Fruit fly (Drosophila melanogaster) whole organism, embryonic: ENCODE measurements around the gene Clk.

Experiments used
- Aef1 ChIP-seq: fragments of 200-800 bp; sonication (Bioruptor generic); IDR thresholded peaks from 3 replicates; pipeline ENCODE4 v1.3.6; 2022; ENCODE audit warnings: missing biosample characterization, missing genetic modification characterization
- CG10979 ChIP-seq: fragments of 200-800 bp; sonication (Bioruptor generic); optimal IDR thresholded peaks from 2 replicates; lab custom pipeline; 2018; ENCODE audit warnings: missing biosample characterization, mild to moderate bottlenecking, missing genetic modification characterization, moderate library complexity
- CG11504 ChIP-seq: fragments of 200-800 bp; sonication (Bioruptor generic); optimal IDR thresholded peaks from 3 replicates; lab custom pipeline; 2019; ENCODE audit warnings: missing biosample characterization, mild to moderate bottlenecking, missing genetic modification characterization, moderate library complexity
- CG13296 ChIP-seq: fragments of 200-800 bp; sonication (Bioruptor generic); optimal IDR thresholded peaks from 3 replicates; lab custom pipeline; 2018; ENCODE audit warnings: missing biosample characterization, mild to moderate bottlenecking, missing genetic modification characterization
- CG14965 ChIP-seq: fragments of 200-800 bp; sonication (Bioruptor generic); optimal IDR thresholded peaks from 2 replicates; lab custom pipeline; 2016; ENCODE audit warnings: missing biosample characterization, missing genetic modification characterization, borderline replicate concordance
- CG15514 ChIP-seq: fragments of 200-800 bp; sonication (Bioruptor generic); optimal IDR thresholded peaks from 3 replicates; lab custom pipeline; 2017; ENCODE audit warnings: missing biosample characterization, missing genetic modification characterization, mild to moderate bottlenecking, moderate library complexity, missing genetic modification reagents
- CG17186 ChIP-seq: fragments of 200-800 bp; sonication (Bioruptor generic); optimal IDR thresholded peaks from 3 replicates; lab custom pipeline; 2017; ENCODE audit warnings: missing biosample characterization, missing genetic modification reagents, missing genetic modification characterization
- CG2120 ChIP-seq: fragments of 200-800 bp; sonication (Bioruptor generic); optimal IDR thresholded peaks from 3 replicates; lab custom pipeline; 2016; ENCODE audit warnings: missing biosample characterization, missing genetic modification characterization
- CG2199 ChIP-seq: fragments of 200-800 bp; sonication (Bioruptor generic); IDR thresholded peaks from 3 replicates; pipeline ENCODE4 v1.3.6; 2022; ENCODE audit warnings: missing biosample characterization, missing genetic modification characterization
- CG3163 ChIP-seq: fragments of 200-800 bp; sonication (Bioruptor generic); optimal IDR thresholded peaks from 3 replicates; lab custom pipeline; 2016; ENCODE audit warnings: missing biosample characterization, missing genetic modification characterization
- CG32532 ChIP-seq: fragments of 200-800 bp; sonication (Bioruptor generic); IDR thresholded peaks from 2 replicates; pipeline ENCODE4 v1.3.6; 2022; ENCODE audit warnings: missing biosample characterization, missing genetic modification characterization
- CG34224 ChIP-seq: fragments of 200-800 bp; sonication (Bioruptor generic); IDR thresholded peaks from 3 replicates; pipeline ENCODE4 v1.3.6; 2022; ENCODE audit warnings: missing biosample characterization, missing genetic modification characterization; ENCODE audit not compliant: partially characterized antibody
- CG34376 ChIP-seq: fragments of 200-800 bp; sonication (Bioruptor generic); optimal IDR thresholded peaks from 2 replicates; lab custom pipeline; 2018; ENCODE audit warnings: missing biosample characterization, mild to moderate bottlenecking, missing genetic modification characterization
- CG34422 ChIP-seq: fragments of 200-800 bp; sonication (Bioruptor generic); IDR thresholded peaks from 3 replicates; pipeline ENCODE4 v1.3.6; 2022; ENCODE audit warnings: missing biosample characterization, missing genetic modification characterization
- CG9437 ChIP-seq: fragments of 200-800 bp; sonication (Bioruptor generic); optimal IDR thresholded peaks from 2 replicates; lab custom pipeline; 2018; ENCODE audit warnings: missing biosample characterization, mild to moderate bottlenecking, missing genetic modification characterization
- Deaf1 ChIP-seq: fragments of 200-800 bp; optimal IDR thresholded peaks from 3 replicates; lab custom pipeline; 2019; ENCODE audit warnings: missing biosample characterization, mild to moderate bottlenecking, missing genetic modification characterization, moderate library complexity
- Dll ChIP-seq: fragments of 200-800 bp; sonication (Bioruptor generic); IDR thresholded peaks from 4 replicates; pipeline ENCODE4 v1.3.6; 2022; ENCODE audit warnings: missing biosample characterization, missing genetic modification characterization; ENCODE audit not compliant: partially characterized antibody
- Drgx ChIP-seq: fragments of 200-800 bp; sonication (Bioruptor generic); IDR thresholded peaks from 2 replicates; pipeline ENCODE4 v1.3.6; 2022; ENCODE audit warnings: missing biosample characterization, missing genetic modification characterization
- Trl ChIP-seq, 3 experiments: fragments of >200 bp in 2 of 3; fragments of 200-800 bp in 1 of 3; sonication (Bioruptor generic) in 1 of 3; optimal IDR thresholded peaks; 2 replicates in 1 of 3; 3 replicates in 2 of 3; lab custom pipeline; 2016 to 2017; ENCODE audit warnings: missing biosample characterization in 1 of 3, missing genetic modification characterization in 1 of 3
- abd-A ChIP-seq: fragments of 200-800 bp; sonication (Bioruptor generic); optimal IDR thresholded peaks from 3 replicates; lab custom pipeline; 2019; ENCODE audit warnings: missing biosample characterization, mild to moderate bottlenecking, missing genetic modification characterization, moderate library complexity
- bsh ChIP-seq, 2 experiments: fragments of 200-800 bp; sonication (Bioruptor generic); optimal IDR thresholded peaks; 2 replicates each; lab custom pipeline; 2017 to 2018; ENCODE audit warnings: mild to moderate bottlenecking in 2 of 2, missing biosample characterization in 2 of 2, missing genetic modification characterization in 2 of 2, moderate library complexity in 1 of 2
- cg ChIP-seq: fragments of 200-800 bp; sonication (Bioruptor generic); optimal IDR thresholded peaks from 3 replicates; lab custom pipeline; 2019; ENCODE audit warnings: missing biosample characterization, mild to moderate bottlenecking, missing genetic modification characterization, moderate library complexity
- chinmo ChIP-seq: fragments of 200-800 bp; sonication (Bioruptor generic); IDR thresholded peaks from 4 replicates; pipeline ENCODE4 v1.3.6; 2022; ENCODE audit warnings: missing biosample characterization, missing genetic modification characterization; ENCODE audit not compliant: partially characterized antibody
- corto ChIP-seq: fragments of 200-800 bp; sonication (Bioruptor generic); optimal IDR thresholded peaks from 2 replicates; lab custom pipeline; 2016; ENCODE audit warnings: missing biosample characterization, mild to moderate bottlenecking, missing genetic modification characterization, moderate library complexity
- cwo ChIP-seq: fragments of 200-800 bp; sonication (Bioruptor generic); optimal IDR thresholded peaks from 3 replicates; lab custom pipeline; 2017; ENCODE audit warnings: missing biosample characterization, missing genetic modification characterization, mild to moderate bottlenecking, moderate library complexity, missing genetic modification reagents
- eve ChIP-seq, 2 experiments: fragments of >200 bp; optimal IDR thresholded peaks; 2 replicates each; lab custom pipeline; 2017; ENCODE audit warnings: missing biosample characterization in 2 of 2, missing genetic modification characterization in 2 of 2
- exex ChIP-seq: fragments of 200-800 bp; sonication (Bioruptor generic); optimal IDR thresholded peaks from 4 replicates; lab custom pipeline; 2018; ENCODE audit warnings: missing biosample characterization, mild to moderate bottlenecking, missing genetic modification characterization, moderate library complexity
- hbn ChIP-seq: fragments of 200-800 bp; sonication (Bioruptor generic); IDR thresholded peaks from 2 replicates; pipeline ENCODE4 v1.3.6; 2022; ENCODE audit warnings: missing biosample characterization, missing genetic modification characterization; ENCODE audit not compliant: partially characterized antibody
- kah ChIP-seq: fragments of 200-800 bp; sonication (Bioruptor generic); optimal IDR thresholded peaks from 2 replicates; lab custom pipeline; 2018; ENCODE audit warnings: missing biosample characterization, mild to moderate bottlenecking, missing genetic modification characterization
- lbe ChIP-seq: fragments of 200-800 bp; sonication (Bioruptor generic); optimal IDR thresholded peaks from 2 replicates; lab custom pipeline; 2016; ENCODE audit warnings: missing biosample characterization, mild to moderate bottlenecking, missing genetic modification characterization
- mirr ChIP-seq: fragments of 200-800 bp; sonication (Bioruptor generic); optimal IDR thresholded peaks from 3 replicates; lab custom pipeline; 2018; ENCODE audit warnings: missing biosample characterization, mild to moderate bottlenecking, missing genetic modification characterization
- nom ChIP-seq: fragments of 200-800 bp; sonication (Bioruptor generic); optimal IDR thresholded peaks from 2 replicates; lab custom pipeline; 2017; ENCODE audit warnings: missing biosample characterization, missing genetic modification characterization, mild to moderate bottlenecking, moderate library complexity, missing genetic modification reagents
- oc ChIP-seq: fragments of 200-800 bp; sonication (Bioruptor generic); optimal IDR thresholded peaks from 2 replicates; lab custom pipeline; 2018; ENCODE audit warnings: missing biosample characterization, mild to moderate bottlenecking, missing genetic modification characterization, moderate library complexity
- salm ChIP-seq: fragments of 200-800 bp; sonication (Bioruptor generic); optimal IDR thresholded peaks from 2 replicates; lab custom pipeline; 2018; ENCODE audit warnings: missing biosample characterization, mild to moderate bottlenecking, missing genetic modification characterization
- sd ChIP-seq: fragments of 200-800 bp; sonication (Bioruptor generic); optimal IDR thresholded peaks from 3 replicates; lab custom pipeline; 2018; ENCODE audit warnings: missing biosample characterization, mild to moderate bottlenecking, missing genetic modification characterization, moderate library complexity
- sens-2 ChIP-seq: fragments of 200-800 bp; sonication (Bioruptor generic); IDR thresholded peaks from 2 replicates; pipeline ENCODE4 v1.3.6; 2022; ENCODE audit warnings: missing biosample characterization, missing genetic modification characterization
- shn ChIP-seq: fragments of 200-800 bp; sonication (Bioruptor generic); optimal IDR thresholded peaks from 3 replicates; lab custom pipeline; 2016; ENCODE audit warnings: missing biosample characterization, missing genetic modification characterization
- tap ChIP-seq: fragments of 200-800 bp; optimal IDR thresholded peaks from 3 replicates; lab custom pipeline; 2019; ENCODE audit warnings: missing biosample characterization, mild to moderate bottlenecking, missing genetic modification characterization, moderate library complexity
- twi ChIP-seq: fragments of 200-800 bp; optimal IDR thresholded peaks from 2 replicates; lab custom pipeline; 2019; ENCODE audit warnings: missing biosample characterization, mild to moderate bottlenecking, missing genetic modification characterization, moderate library complexity
- vvl ChIP-seq: fragments of 200-800 bp; sonication (Bioruptor generic); IDR thresholded peaks from 2 replicates; pipeline ENCODE4 v1.3.6; 2022; ENCODE audit warnings: missing biosample characterization, missing genetic modification characterization
- yki ChIP-seq: fragments of >200 bp; optimal IDR thresholded peaks from 3 replicates; lab custom pipeline; 2018

The Clk gene

dm6 chr3L:7805336-7805803 lies 30.0 kb upstream of the Clk start:
- TF ChIP-seq chinmo (peak; percentile 88; the same call in 2 of the 4 replicates), CG34224 (GFP tag; lab: Robert Waterston, UW) (peak; percentile 36; the same call in 2 of the 3 replicates), salm (tag; lab: Kevin White, UChicago) (no peak), CG34376 (GFP tag; lab: Kevin White, UChicago) (peak; percentile 6), CG15514 (GFP tag; lab: Kevin White, UChicago) (peak; percentile 20), Trl (optimal IDR thresholded peaks at IDR 0.05; lab: Kevin White, UChicago) (peak; percentile 88 to 96), Trl (GFP tag; optimal IDR thresholded peaks at IDR 0.05; lab: Kevin White, UChicago) (no peak), abd-A (peak; percentile 27), CG32532 (peak; percentile 26; the same call in 1 of the 2 replicates), yki (peak; percentile 27), CG11504 (tag; lab: Kevin White, UChicago) (peak; percentile 44), CG9437 (peak; percentile 39), oc (tag; lab: Kevin White, UChicago) (no peak), vvl (GFP tag; lab: Robert Waterston, UW) (peak; percentile 30; the same call in 1 of the 2 replicates), kah (GFP tag; lab: Kevin White, UChicago) (peak; percentile 55), Deaf1 (peak; percentile 21), CG17186 (GFP tag; lab: Kevin White, UChicago) (no peak), sd (tag; lab: Kevin White, UChicago) (peak; percentile 86), CG2120 (GFP tag; lab: Kevin White, UChicago) (no peak), eve (GFP tag; optimal IDR thresholded peaks at IDR 0.05; lab: Kevin White, UChicago) (peak in 1 of 2 experiments; percentile 1), lbe (peak; percentile 65), bsh (GFP tag; optimal IDR thresholded peaks at IDR 0.05; lab: Kevin White, UChicago) (peak in 1 of 2 experiments; percentile 29), shn (no peak), Drgx (GFP tag; lab: Robert Waterston, UW) (peak; percentile 31; the same call in 1 of the 2 replicates), nom (GFP tag; lab: Kevin White, UChicago) (peak; percentile 65), CG34422 (GFP tag; lab: Robert Waterston, UW) (peak; percentile 17; the same call in 1 of the 3 replicates), sens-2 (GFP tag; lab: Robert Waterston, UW) (0 out of 2 replicates have a peak, but pooled peaks have one; percentile 16), Aef1 (no peak), Dll (GFP tag; lab: Robert Waterston, UW) (0 out of 4 replicates have a peak, but pooled peaks have one; percentile 19), hbn (0 out of 2 replicates have a peak, but pooled peaks have one; percentile 35), CG13296 (GFP tag; lab: Kevin White, UChicago) (peak; percentile 34), cg (GFP tag; lab: Kevin White, UChicago) (peak; percentile 75), twi (tag; lab: Kevin White, UChicago) (no peak), corto (peak; percentile 60), CG3163 (GFP tag; lab: Kevin White, UChicago) (peak; percentile 99), exex (peak; percentile 34), CG2199 (GFP tag; lab: Robert Waterston, UW) (peak; percentile 33; the same call in 1 of the 3 replicates), CG10979 (no peak), cwo (GFP tag; lab: Kevin White, UChicago) (peak; percentile 76), tap (tag; lab: Kevin White, UChicago) (peak; percentile 2), CG14965 (GFP tag; lab: Kevin White, UChicago) (no peak), mirr (GFP tag; lab: Kevin White, UChicago) (peak; percentile 27)
- TF ChIP-seq, all 482 proteins: peak for 32
